Worm (Caenorhabditis elegans) whole organism, L4 larva: ENCODE measurements around the gene pyk-2.

Experiments
- ceh-82 ChIP-seq: sonication (generic microtip); optimal IDR thresholded peaks from 2 replicates; lab custom pipeline; 2017; ENCODE audit warnings: missing biosample characterization, missing genetic modification characterization
- nhr-42 ChIP-seq: fragments of 200-800 bp; sonication (Bioruptor generic); IDR thresholded peaks from 2 replicates; pipeline ENCODE4 v1.3.6; 2022; ENCODE audit warnings: missing genetic modification characterization, missing compliant biosample characterization
- nhr-76 ChIP-seq: fragments of 150-350 bp; optimal IDR thresholded peaks from 2 replicates; lab custom pipeline; 2014; ENCODE audit warnings: missing biosample characterization, missing genetic modification characterization
- pha-4 ChIP-seq, 2 experiments: fragments of 150-350 bp in 1 of 2; fragments of 200-800 bp in 1 of 2; sonication (Bioruptor generic) in 1 of 2; IDR thresholded peaks in 1 of 2; optimal IDR thresholded peaks in 1 of 2; 2 replicates each; pipeline versions ENCODE4 v1.3.6 to Lab custom; 2014 to 2022; ENCODE audit warnings: missing genetic modification characterization in 2 of 2, missing genetic modification reagents in 2 of 2, missing biosample characterization in 1 of 2, missing compliant biosample characterization in 1 of 2
- zip-11 ChIP-seq: fragments of 200-800 bp; sonication (Bioruptor generic); IDR thresholded peaks from 2 replicates; pipeline ENCODE4 v1.3.6; 2022; ENCODE audit warnings: missing genetic modification characterization, missing compliant biosample characterization

- TF ChIP-seq zip-11 (GFP tag; lab: Robert Waterston, UW) (no peak), nhr-42 (GFP tag; lab: Robert Waterston, UW) (no peak), pha-4 (GFP tag; IDR thresholded peaks at IDR 0.05; lab: Robert Waterston, UW) (no peak), pha-4 (tag; optimal IDR thresholded peaks at IDR 0.05; lab: Kevin White, UChicago) (no peak), ceh-82 (tag; lab: Kevin White, UChicago) (no peak), nhr-76 (no peak)
Observed at ce11 chrIV:10948797-10949196, 39.1 kb downstream of the pyk-2 start, which contains the start of gene Y69E1A.1.
